Worm (Caenorhabditis elegans): ENCODE data around the gene Y40C5A.4.
"Not testable (repeated sequence)": the region's sequence is repeated elsewhere in the genome, so short reads cannot be mapped to it uniquely, and the experiment has no call there.

The Y40C5A.4 gene

DNA sequence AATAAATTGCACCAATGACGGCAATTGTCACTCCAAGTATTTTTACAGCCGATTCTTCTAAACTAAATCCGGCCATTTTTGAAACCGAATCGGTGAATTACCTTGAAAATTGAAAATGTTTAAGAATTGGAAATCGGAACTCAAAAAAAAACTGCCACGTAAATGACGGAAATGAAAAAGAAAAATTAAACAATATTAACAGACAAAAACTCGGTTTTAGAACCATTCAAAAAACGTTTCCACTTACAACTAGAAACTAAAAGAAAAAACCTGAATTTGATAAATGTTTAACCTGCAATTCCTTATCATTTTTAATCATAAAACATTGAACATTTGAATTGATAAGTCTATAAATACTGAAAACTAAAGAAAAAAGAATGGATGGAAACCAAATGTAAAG, at the start of gene Y40C5A.4:
Y40C5A.4 (minus strand) TSS at position 101 of the 400 bp plus-strand sequence.
- not testable (repeated sequence) for TF ChIP-seq dao-5, him-1, W03F9.2 (tag; optimal IDR thresholded peaks at IDR 0.05)

DNA sequence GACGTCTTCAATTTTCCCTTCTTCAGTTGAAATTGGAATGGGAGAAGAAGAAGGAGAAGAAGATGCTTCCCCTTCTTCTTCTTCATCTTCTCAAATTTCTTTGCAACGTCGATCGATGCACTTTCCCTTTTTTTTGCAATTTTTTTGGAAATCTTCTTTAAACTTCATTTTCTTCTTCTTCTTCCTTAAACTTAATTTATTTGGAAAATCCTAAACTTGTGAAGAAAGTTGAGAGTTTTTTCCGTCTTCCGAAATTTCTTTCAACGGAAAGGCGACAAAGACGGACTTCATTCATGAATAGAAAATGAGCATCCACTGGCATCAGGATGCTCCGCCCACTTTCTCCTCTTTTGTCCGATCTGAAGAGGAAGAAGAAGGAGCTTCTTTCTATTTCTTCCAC, 49.3 kb upstream of the Y40C5A.4 start:
- TF ChIP-seq W03F9.2 (tag; optimal IDR thresholded peaks at IDR 0.05): no peak
- TF ChIP-seq him-1 (tag; optimal IDR thresholded peaks at IDR 0.05): no peak
- TF ChIP-seq dao-5 (tag; optimal IDR thresholded peaks at IDR 0.05): no peak

DNA sequence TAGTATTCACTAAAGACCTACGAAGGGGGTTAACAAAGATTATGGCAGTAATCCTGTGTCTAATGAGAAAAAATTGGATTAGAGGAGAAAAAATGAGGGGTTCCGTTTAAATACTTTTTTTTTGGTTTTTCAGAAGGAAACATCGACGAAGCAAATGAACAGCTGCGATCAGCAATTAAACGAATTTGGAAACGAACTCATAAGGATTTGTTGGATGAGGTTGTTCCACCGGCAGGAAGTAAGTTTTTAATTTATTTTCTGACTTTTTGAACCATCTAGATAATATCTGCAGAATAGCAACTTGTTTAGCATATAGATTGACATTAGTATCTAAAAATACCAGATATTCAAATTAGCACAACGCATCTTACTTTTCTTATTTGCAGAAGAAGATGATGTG, 48.7 kb upstream of the Y40C5A.4 start:
- TF ChIP-seq dao-5 (tag; optimal IDR thresholded peaks at IDR 0.05) (no peak), him-1 (tag; optimal IDR thresholded peaks at IDR 0.05) (no peak), W03F9.2 (tag; optimal IDR thresholded peaks at IDR 0.05) (no peak)

DNA sequence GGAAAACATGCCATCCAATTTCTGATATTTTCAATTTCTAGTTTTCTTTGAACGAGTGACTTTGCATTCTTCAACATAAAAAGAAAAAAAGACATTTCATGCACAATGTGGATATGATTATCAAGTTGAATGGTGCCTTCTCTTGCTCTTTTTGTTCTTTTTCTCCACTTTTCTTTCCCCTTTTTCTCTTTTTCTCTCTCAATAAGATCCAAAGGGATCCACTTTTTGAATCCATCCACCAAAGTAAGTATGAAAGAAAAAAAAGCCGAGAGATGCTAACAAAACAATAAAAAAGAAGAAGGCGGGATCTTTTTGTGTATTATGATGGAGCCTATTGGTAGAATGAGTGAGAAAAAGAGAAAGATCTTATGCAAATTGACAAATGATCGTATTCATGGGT, 42.4 kb upstream of the Y40C5A.4 start:
- TF ChIP-seq W03F9.2 (tag; optimal IDR thresholded peaks at IDR 0.05) (no peak), dao-5 (tag; optimal IDR thresholded peaks at IDR 0.05) (no peak), him-1 (tag; optimal IDR thresholded peaks at IDR 0.05) (no peak)

DNA sequence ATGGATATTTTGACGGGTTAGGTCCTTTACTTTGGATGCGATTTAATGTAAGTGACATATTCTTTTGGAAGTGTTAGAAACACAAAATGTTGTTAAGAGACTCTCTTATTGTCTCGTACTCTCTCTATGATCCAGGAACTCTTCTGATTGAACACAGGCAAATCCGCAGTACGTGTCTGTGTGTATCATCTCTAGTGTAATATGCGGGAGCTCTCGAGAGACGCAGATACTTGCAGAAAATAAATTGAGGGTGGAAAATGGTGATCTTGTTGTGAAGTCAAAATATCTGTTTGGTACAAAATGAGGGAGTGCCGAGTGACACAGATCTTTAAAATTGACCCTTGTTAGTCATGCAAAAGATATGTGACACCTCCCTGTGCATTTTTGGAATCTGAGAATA, 41.8 kb upstream of the Y40C5A.4 start:
- TF ChIP-seq W03F9.2 (tag; optimal IDR thresholded peaks at IDR 0.05) (no peak), dao-5 (tag; optimal IDR thresholded peaks at IDR 0.05) (no peak), him-1 (tag; optimal IDR thresholded peaks at IDR 0.05) (no peak)

DNA sequence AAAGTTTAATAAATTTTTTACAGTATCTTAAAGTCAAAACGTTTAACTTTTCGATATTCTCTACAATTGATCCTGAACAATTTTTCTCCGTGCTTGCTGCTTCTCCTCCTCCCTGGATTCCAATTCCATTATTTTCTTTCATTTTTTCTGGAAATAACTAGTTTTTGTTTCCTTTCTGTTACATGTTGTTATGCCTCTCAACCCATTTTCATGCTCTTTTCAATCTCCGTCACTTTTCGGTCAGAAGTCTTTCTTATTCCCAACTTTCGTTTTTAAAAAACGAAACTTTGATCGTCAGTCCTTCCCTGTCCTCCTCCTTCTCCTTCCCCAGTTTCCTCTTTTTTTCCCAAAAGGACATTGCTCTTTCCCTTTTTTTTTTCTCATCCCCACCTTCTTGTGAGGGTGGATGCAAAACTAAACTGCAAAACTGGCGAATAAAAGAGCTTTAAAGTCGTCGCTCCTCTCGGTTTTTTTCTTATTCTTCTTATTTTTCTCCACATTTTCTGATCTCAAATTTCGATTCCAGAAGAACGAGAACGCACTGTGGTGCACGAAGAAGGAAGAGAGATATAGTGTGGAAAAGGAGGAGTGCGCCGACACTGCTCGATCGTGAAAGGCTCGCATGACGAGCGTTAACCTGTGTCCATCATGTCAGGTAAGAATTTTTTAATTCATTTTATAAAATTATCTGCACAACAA, 40.2 kb upstream of the Y40C5A.4 start, which contains the start of the genes C48A7.16 and egl-19:
C48A7.16 (plus strand) TSS at position 544 of the 699 bp plus-strand sequence.
egl-19 (plus strand) TSS at position 649 of the 699 bp plus-strand sequence.
- TF ChIP-seq him-1 (tag; optimal IDR thresholded peaks at IDR 0.05): no peak
- TF ChIP-seq W03F9.2 (tag; optimal IDR thresholded peaks at IDR 0.05): no peak
- TF ChIP-seq dao-5 (tag; optimal IDR thresholded peaks at IDR 0.05): no peak

DNA sequence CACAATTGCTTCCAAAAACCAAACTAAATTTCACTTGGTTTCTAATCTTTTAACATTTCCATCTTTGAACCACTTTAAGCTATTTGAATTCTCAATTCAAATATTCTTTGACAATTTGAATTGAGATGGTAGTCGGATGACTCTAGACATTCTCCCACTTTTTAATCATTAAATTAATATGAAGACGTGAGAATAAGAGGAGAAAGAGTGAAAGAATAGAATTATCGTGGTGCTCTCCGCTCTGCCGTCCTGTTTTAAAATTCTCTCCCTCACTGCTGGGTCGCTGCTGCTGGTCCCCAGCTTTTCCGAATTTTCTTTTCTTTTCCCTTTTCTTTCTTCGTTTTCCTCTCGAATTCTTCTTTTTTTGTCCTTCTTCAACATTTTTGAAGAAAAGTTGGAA, 38.5 kb upstream of the Y40C5A.4 start:
- TF ChIP-seq W03F9.2 (tag; optimal IDR thresholded peaks at IDR 0.05): no peak
- TF ChIP-seq dao-5 (tag; optimal IDR thresholded peaks at IDR 0.05): no peak
- no peak for TF ChIP-seq him-1 (tag; optimal IDR thresholded peaks at IDR 0.05)

DNA sequence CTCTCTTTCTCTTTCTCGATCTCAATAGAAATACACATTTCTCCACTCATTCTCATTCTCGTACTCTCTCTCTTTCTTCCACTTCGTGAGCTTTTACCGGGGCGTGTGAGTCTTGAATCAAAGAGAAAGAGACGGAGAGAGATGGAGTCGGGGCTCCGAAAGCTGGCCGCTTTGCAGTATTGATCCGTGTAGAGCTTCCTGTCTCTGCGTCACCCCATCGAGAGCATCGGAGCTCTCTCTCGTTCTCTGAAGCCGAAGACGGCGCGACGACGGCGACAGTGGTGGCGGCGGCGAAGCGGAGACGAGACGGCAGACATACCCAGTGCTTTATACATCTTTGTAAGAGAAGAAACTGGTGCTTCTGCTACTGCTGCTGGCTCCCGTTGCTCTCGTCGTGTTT, 37.2 kb upstream of the Y40C5A.4 start:
- no peak for TF ChIP-seq dao-5 (tag; optimal IDR thresholded peaks at IDR 0.05)
- TF ChIP-seq him-1 (tag; optimal IDR thresholded peaks at IDR 0.05): peak; percentile 83

DNA sequence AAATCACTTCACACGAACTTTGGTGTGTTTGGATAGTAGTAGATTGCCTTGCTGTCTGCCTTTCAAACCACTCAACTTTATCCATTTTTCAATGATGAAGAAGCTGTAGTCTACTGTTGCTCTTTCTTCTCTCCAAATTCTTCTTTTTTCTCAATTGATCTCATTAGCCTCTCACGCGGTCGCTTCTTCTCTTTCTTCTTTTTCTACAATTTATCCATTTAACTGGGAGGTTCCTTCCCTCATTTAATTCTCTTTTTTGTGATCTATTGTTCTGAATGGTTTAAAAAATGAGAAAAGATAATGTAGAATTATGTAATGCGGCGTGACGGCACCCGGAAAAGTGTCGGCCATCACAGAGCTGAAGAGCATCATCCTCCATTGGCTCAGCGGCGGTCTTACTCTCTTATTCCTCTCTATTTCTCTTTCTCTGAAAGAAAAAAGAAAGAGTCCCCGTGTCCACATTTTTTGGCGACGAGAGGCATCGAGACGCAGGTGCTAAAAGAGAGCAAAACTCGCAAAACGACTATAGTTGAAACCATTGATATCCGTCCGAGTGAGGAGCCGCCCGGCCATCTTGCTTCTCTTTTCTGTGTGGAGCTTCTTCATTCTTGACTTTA, 35.7 kb upstream of the Y40C5A.4 start:
- TF ChIP-seq dao-5 (tag; optimal IDR thresholded peaks at IDR 0.05): no peak
- TF ChIP-seq W03F9.2 (tag; optimal IDR thresholded peaks at IDR 0.05): no peak
- TF ChIP-seq him-1 (tag; optimal IDR thresholded peaks at IDR 0.05): peak; percentile 53

DNA sequence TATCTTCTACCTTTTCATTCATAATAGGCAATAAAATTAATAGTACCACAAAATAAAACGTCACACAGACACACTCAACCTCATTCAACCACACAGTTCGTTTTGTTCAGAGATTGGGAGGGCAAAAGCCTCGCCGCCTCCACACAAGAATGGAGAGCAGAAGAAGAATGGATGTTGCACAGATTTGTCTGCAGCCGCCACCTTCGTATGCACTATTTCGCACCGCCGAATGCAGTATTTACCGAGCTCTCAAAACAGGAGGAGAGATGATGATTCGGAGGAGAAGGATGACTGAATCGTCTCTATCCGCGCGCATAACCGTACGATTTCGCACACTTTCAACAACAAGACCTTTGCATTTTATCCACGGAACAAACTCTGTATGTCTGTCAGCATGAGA, 32.6 kb upstream of the Y40C5A.4 start:
- TF ChIP-seq him-1 (tag; optimal IDR thresholded peaks at IDR 0.05) (no peak), W03F9.2 (tag; optimal IDR thresholded peaks at IDR 0.05) (no peak), dao-5 (tag; optimal IDR thresholded peaks at IDR 0.05) (no peak)

DNA sequence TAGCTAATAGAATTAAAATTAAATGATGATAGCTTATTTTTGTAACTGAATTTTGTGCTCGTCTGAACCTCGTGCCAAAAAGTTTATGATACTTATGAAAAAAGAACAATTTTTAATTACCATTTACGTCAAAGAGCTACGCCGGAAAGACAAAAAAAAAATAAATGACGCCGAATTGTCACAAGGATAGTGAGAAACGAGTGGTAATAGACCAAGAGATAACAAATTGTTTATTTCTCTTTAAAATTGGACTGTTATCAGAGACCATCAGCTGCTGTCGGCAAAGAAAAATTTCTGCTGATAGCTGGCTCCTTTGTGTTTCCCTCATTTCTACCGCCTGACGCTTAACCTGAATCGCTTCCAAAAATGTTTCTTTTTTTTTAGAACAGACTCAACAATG, 28.8 kb upstream of the Y40C5A.4 start, which contains the start of gene pitr-1:
pitr-1 (plus strand) TSS at position 386 of the 400 bp plus-strand sequence.
- TF ChIP-seq him-1 (tag; optimal IDR thresholded peaks at IDR 0.05): no peak
- TF ChIP-seq W03F9.2 (tag; optimal IDR thresholded peaks at IDR 0.05): no peak
- TF ChIP-seq dao-5 (tag; optimal IDR thresholded peaks at IDR 0.05): no peak

DNA sequence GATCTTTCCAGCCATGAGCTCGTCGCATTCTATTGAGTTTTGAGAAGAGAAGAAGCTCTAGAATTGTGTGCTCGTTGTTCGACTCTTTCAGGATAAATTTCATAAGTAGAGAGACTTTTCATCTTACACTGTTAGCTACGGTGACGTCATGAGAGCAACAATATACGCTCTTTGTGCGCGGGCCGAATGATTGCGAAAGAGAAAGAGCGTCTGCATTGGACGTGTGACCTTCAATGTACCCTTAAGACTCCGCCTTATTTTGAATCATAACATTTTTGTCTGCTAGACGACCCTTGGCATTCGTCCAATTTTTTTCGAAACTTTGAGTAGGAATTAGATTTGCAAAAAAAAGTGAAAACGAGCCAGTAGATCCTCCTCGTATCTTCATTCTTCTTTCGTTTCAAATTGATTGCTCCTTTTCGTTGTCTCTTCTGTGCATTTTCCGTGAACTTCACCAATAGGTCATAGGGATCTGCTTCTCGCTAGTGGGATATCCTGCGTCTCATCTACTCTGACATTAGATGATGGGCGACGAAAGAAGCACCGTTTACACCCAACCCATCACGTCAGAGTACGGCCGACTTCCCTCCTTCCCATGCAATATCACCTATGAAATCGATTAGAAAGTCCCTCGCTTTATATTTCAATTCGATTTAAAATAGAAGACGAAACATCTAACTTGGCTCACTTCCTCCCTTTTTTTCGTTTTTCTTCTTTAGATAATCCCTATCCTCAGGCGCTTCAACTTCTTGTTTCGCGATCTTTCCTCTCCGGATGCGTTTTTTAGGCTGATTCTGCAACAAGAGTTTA, 26.8 kb upstream of the Y40C5A.4 start:
- TF ChIP-seq W03F9.2 (tag; optimal IDR thresholded peaks at IDR 0.05) (no peak), dao-5 (tag; optimal IDR thresholded peaks at IDR 0.05) (no peak), him-1 (tag; optimal IDR thresholded peaks at IDR 0.05) (peak; percentile 53)

DNA sequence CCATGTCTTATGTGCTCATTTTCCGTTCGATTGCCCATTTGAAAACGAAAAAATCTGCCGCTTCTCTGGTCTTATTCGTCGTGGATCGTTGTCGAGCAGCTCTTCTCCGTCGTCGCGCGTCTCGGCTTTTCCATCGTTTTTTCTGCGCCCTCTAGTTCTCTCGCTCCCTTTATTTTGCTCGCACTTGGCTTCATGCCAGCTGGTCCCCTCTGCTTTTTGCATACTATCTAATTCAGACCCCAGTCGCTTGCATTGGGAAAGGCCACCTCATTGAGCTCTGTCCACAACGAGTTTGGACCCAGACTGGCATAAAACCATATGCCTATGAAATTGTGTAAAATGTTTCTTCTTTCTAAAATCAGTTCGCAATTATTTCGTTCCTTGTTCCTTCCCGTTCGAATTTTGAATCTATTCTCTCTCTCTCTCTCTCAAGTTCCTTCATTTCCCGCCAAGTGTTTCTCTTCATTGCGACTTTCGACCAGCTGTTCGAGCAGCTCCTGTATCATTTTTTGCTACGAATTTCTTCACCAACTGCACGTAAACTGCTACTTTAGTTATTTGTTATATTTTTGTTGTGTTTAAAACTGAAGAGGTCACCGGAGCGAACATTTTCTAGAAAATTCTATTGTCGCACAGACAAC, 25.3 kb upstream of the Y40C5A.4 start:
- TF ChIP-seq dao-5 (tag; optimal IDR thresholded peaks at IDR 0.05) (no peak), W03F9.2 (tag; optimal IDR thresholded peaks at IDR 0.05) (no peak), him-1 (tag; optimal IDR thresholded peaks at IDR 0.05) (no peak)

Data from whole organism, L4/young adult.